Fruit fly (Drosophila melanogaster) whole organism, embryonic: ENCODE results near the gene CG32452.

ENCODE experiments used
- Antp ChIP-seq: fragments of 200-800 bp; sonication (Bioruptor generic); optimal IDR thresholded peaks from 3 replicates; lab custom pipeline; 2016; ENCODE audit warnings: missing biosample characterization, missing genetic modification characterization
- CG13296 ChIP-seq: fragments of 200-800 bp; sonication (Bioruptor generic); optimal IDR thresholded peaks from 3 replicates; lab custom pipeline; 2018; ENCODE audit warnings: missing biosample characterization, mild to moderate bottlenecking, missing genetic modification characterization
- CG34376 ChIP-seq: fragments of 200-800 bp; sonication (Bioruptor generic); optimal IDR thresholded peaks from 2 replicates; lab custom pipeline; 2018; ENCODE audit warnings: missing biosample characterization, mild to moderate bottlenecking, missing genetic modification characterization
- CG42726 ChIP-seq: fragments of 200-800 bp; sonication (Bioruptor generic); IDR thresholded peaks from 2 replicates; pipeline ENCODE4 v1.3.6; 2022; ENCODE audit warnings: missing biosample characterization, missing genetic modification characterization; ENCODE audit not compliant: partially characterized antibody
- CG4617 ChIP-seq: fragments of 200-800 bp; sonication (Bioruptor generic); optimal IDR thresholded peaks from 3 replicates; lab custom pipeline; 2016; ENCODE audit warnings: missing biosample characterization, missing genetic modification characterization, borderline replicate concordance
- Lpt ChIP-seq: fragments of >200 bp; optimal IDR thresholded peaks from 2 replicates; lab custom pipeline; 2018; ENCODE audit warnings: missing biosample characterization, missing genetic modification characterization
- MBD-R2 ChIP-seq: fragments of 200-800 bp; sonication (Bioruptor generic); IDR thresholded peaks from 2 replicates; pipeline ENCODE4 v1.3.6; 2022; ENCODE audit warnings: missing biosample characterization, missing genetic modification characterization
- Scr ChIP-seq: fragments of 200-800 bp; sonication (Bioruptor generic); IDR thresholded peaks from 2 replicates; pipeline ENCODE4 v1.3.6; 2022; ENCODE audit warnings: missing biosample characterization, missing genetic modification characterization; ENCODE audit not compliant: partially characterized antibody
- grn ChIP-seq: fragments of 200-800 bp; sonication (Bioruptor generic); optimal IDR thresholded peaks from 3 replicates; lab custom pipeline; 2017; ENCODE audit warnings: missing biosample characterization, missing genetic modification characterization
- ind ChIP-seq: fragments of 200-800 bp; sonication (Bioruptor generic); optimal IDR thresholded peaks from 3 replicates; lab custom pipeline; 2016; ENCODE audit warnings: missing biosample characterization, missing genetic modification characterization
- jumu ChIP-seq: fragments of 200-800 bp; sonication (Bioruptor generic); optimal IDR thresholded peaks from 3 replicates; lab custom pipeline; 2016; ENCODE audit warnings: missing biosample characterization, missing genetic modification characterization
- lmd ChIP-seq: fragments of 200-800 bp; sonication (Bioruptor generic); IDR thresholded peaks from 2 replicates; pipeline ENCODE4 v1.3.6; 2022; ENCODE audit warnings: missing biosample characterization, missing genetic modification characterization
- tap ChIP-seq: fragments of 200-800 bp; optimal IDR thresholded peaks from 3 replicates; lab custom pipeline; 2019; ENCODE audit warnings: missing biosample characterization, mild to moderate bottlenecking, missing genetic modification characterization, moderate library complexity

DNA sequence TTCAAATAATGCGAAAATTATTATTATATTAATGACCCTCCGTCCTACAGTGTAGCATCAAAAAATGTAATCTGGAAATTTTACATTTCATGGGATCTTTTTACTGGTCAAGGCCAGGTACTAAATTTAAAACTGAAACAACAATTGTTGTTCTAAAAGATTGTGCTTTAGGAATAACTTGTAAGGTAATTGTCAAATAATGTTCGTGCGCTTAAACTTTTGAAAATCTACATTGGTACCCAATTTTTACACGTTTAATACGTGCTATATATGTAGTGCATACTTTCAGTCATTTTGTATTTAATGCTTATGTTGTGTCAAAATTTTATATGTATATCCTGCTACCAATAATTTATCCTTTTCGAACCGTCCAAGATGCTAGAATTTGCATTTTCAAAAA, 16.1 kb downstream of the CG32452 start:
- TF ChIP-seq CG42726 (no peak), tap (no peak), MBD-R2 (GFP tag; lab: Robert Waterston, UW) (no peak), Antp (GFP tag; lab: Kevin White, UChicago) (no peak), jumu (GFP tag; lab: Kevin White, UChicago) (no peak), lmd (no peak), CG4617 (no peak), grn (GFP tag; lab: Kevin White, UChicago) (no peak), CG34376 (GFP tag; lab: Kevin White, UChicago) (no peak), Scr (GFP tag; lab: Robert Waterston, UW) (no peak), ind (GFP tag; lab: Kevin White, UChicago) (no peak), Lpt (GFP tag; lab: Kevin White, UChicago) (no peak), CG13296 (no peak)
